Worm (Caenorhabditis elegans): Measurements from ENCODE around the gene T26H5.10.

The T26H5.10 gene

DNA sequence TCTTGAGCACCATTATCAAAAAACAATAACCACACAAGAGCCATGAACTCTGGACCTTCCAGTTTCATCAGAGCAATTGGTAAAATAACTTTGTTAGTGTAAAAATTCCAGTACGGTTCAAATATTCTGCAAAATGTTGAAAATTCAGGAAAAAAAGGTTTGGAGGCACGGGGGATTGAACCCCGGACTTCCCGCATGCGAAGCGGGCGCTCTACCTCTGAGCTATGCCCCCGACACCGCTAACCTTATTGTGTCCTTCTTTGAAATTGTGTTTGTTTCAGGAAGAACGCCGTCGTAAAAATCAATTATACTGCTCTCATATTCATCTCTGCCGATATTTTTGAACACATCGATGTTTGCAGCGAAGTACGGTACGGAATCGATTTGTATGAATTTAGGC lies 36.2 kb upstream of the T26H5.10 start (continued):
- TF ChIP-seq mes-4 (tag; optimal IDR thresholded peaks at IDR 0.05) = peak; percentile 56
- no peak for TF ChIP-seq ztf-6 (GFP tag; IDR thresholded peaks at IDR 0.05)
- no peak for TF ChIP-seq nfya-2 (GFP tag; IDR thresholded peaks at IDR 0.05)
- no peak for TF ChIP-seq zfh-2 (GFP tag; conservative IDR thresholded peaks at IDR 0.05)
- TF ChIP-seq aptf-2 (GFP tag; conservative IDR thresholded peaks at IDR 0.05) = no peak
- TF ChIP-seq ztf-28 (GFP tag; IDR thresholded peaks at IDR 0.05) = no peak
- TF ChIP-seq Y95B8A.8 (GFP tag; IDR thresholded peaks at IDR 0.05) = no peak
- peak; percentile 94 for TF ChIP-seq snpc-1.1 (tag; optimal IDR thresholded peaks at IDR 0.05; ENCODE audit: insufficient read depth)
- no peak for TF ChIP-seq B0336.3 (GFP tag; IDR thresholded peaks at IDR 0.05)
- no peak for TF ChIP-seq hlh-26 (GFP tag; conservative IDR thresholded peaks at IDR 0.05)
- TF ChIP-seq lin-35 (GFP tag; optimal IDR thresholded peaks at IDR 0.05) = no peak
- TF ChIP-seq lin-40 (tag; optimal IDR thresholded peaks at IDR 0.05) = no peak
- peak; percentile 41 for TF ChIP-seq ztf-18 (tag; optimal IDR thresholded peaks at IDR 0.05)
- no peak for TF ChIP-seq ztf-26 (tag; optimal IDR thresholded peaks at IDR 0.05)
- TF ChIP-seq Y53G8AR.9 (GFP tag; conservative IDR thresholded peaks at IDR 0.05) = no peak
- no peak for TF ChIP-seq pha-4 (tag; optimal IDR thresholded peaks at IDR 0.05)
- no peak for TF ChIP-seq let-526 (GFP tag; IDR thresholded peaks at IDR 0.05)
- no peak for TF ChIP-seq ceh-91 (GFP tag; IDR thresholded peaks at IDR 0.05)
- TF ChIP-seq F39B2.1 (GFP tag; IDR thresholded peaks at IDR 0.05) = no peak
- TF ChIP-seq zim-3 (tag; optimal IDR thresholded peaks at IDR 0.05) = no peak
- TF ChIP-seq D2030.7 (GFP tag; IDR thresholded peaks at IDR 0.05) = peak; percentile 78
- TF ChIP-seq T26A5.8 (tag; optimal IDR thresholded peaks at IDR 0.05) = peak; percentile 61
- peak; percentile 51; the same call in 1 of the 2 replicates for TF ChIP-seq pbrm-1 (GFP tag; IDR thresholded peaks at IDR 0.05)
- no peak for TF ChIP-seq nhr-120 (GFP tag; IDR thresholded peaks at IDR 0.05)
- no peak for TF ChIP-seq attf-3 (GFP tag; conservative IDR thresholded peaks at IDR 0.05)
- peak; percentile 21; the same call in 1 of the 2 replicates for TF ChIP-seq F33H1.4 (GFP tag; IDR thresholded peaks at IDR 0.05)
- 0 out of 2 replicates have a peak, but pooled peaks have one; percentile 36 for TF ChIP-seq egl-44 (GFP tag; IDR thresholded peaks at IDR 0.05)
- peak; percentile 44 for TF ChIP-seq fkh-3 (tag; optimal IDR thresholded peaks at IDR 0.05)
- no peak for TF ChIP-seq ccch-3 (GFP tag; optimal IDR thresholded peaks at IDR 0.05)
- TF ChIP-seq F57C9.4 (tag; optimal IDR thresholded peaks at IDR 0.05) = no peak
- no peak for TF ChIP-seq lir-1 (GFP tag; conservative IDR thresholded peaks at IDR 0.05)
- TF ChIP-seq F10E7.11 (tag; optimal IDR thresholded peaks at IDR 0.05) = no peak
- TF ChIP-seq mel-28 (tag; optimal IDR thresholded peaks at IDR 0.05; ENCODE audit: borderline replicate concordance) = no peak
- no peak for TF ChIP-seq chd-7 (tag; optimal IDR thresholded peaks at IDR 0.05)
- TF ChIP-seq ceh-58 (GFP tag; IDR thresholded peaks at IDR 0.05) = no peak
- no peak for TF ChIP-seq hrde-1 (tag; optimal IDR thresholded peaks at IDR 0.05; ENCODE audit: borderline replicate concordance)
- no peak for TF ChIP-seq B0019.2 (GFP tag; conservative IDR thresholded peaks at IDR 0.05)
- no peak for TF ChIP-seq F52B5.7 (tag; optimal IDR thresholded peaks at IDR 0.05)
- no peak for TF ChIP-seq cebp-2 (GFP tag; IDR thresholded peaks at IDR 0.05)
- TF ChIP-seq snpc-3.4 (tag; optimal IDR thresholded peaks at IDR 0.05) = peak; percentile 81
- no peak for TF ChIP-seq T07F8.4 (tag; optimal IDR thresholded peaks at IDR 0.05)
- TF ChIP-seq sptf-2 (GFP tag; optimal IDR thresholded peaks at IDR 0.05) = peak; percentile 45
- no peak for TF ChIP-seq dpl-1 (GFP tag; optimal IDR thresholded peaks at IDR 0.05)
- TF ChIP-seq nhr-27 (tag; optimal IDR thresholded peaks at IDR 0.05) = no peak
- no peak for TF ChIP-seq cebp-1 (GFP tag; IDR thresholded peaks at IDR 0.05)
- TF ChIP-seq cebp-1 (tag; optimal IDR thresholded peaks at IDR 0.05) = peak; percentile 25
- peak; percentile 83 for TF ChIP-seq B0261.1 (tag; optimal IDR thresholded peaks at IDR 0.05)
- TF ChIP-seq atf-7 (tag; optimal IDR thresholded peaks at IDR 0.05) = no peak
- no peak for TF ChIP-seq ets-4 (GFP tag; optimal IDR thresholded peaks at IDR 0.05)

Measured in whole organism, young adult.